Worm (Caenorhabditis elegans) whole organism, mixed stage, embryonic: ENCODE data around the gene T03E6.9.

Source experiments
- ceh-39 ChIP-seq: fragments of 150-350 bp; optimal IDR thresholded peaks from 2 replicates; lab custom pipeline; 2014; ENCODE audit warnings: missing biosample characterization, missing genetic modification characterization
- elt-3 ChIP-seq: fragments of 150-350 bp; optimal IDR thresholded peaks from 2 replicates; lab custom pipeline; 2014; ENCODE audit warnings: missing biosample characterization, missing genetic modification characterization
- ham-2 ChIP-seq: fragments of 200-800 bp; sonication (Bioruptor generic); optimal IDR thresholded peaks from 2 replicates; lab custom pipeline; 2018; ENCODE audit warnings: mild to moderate bottlenecking, missing genetic modification characterization, missing compliant biosample characterization
- lin-13 ChIP-seq: fragments of 150-350 bp; optimal IDR thresholded peaks from 2 replicates; lab custom pipeline; 2014; ENCODE audit warnings: missing biosample characterization, missing genetic modification characterization
- lsy-2 ChIP-seq: fragments of 150-350 bp; optimal IDR thresholded peaks from 2 replicates; lab custom pipeline; 2014; ENCODE audit warnings: missing biosample characterization, missing genetic modification characterization
- mep-1 ChIP-seq: fragments of 150-350 bp; optimal IDR thresholded peaks from 2 replicates; lab custom pipeline; 2017; ENCODE audit warnings: missing biosample characterization, missing genetic modification reagents, missing genetic modification characterization, inconsistent platforms
- nhr-12 ChIP-seq: fragments of 150-350 bp; optimal IDR thresholded peaks from 2 replicates; lab custom pipeline; 2014; ENCODE audit warnings: missing biosample characterization, missing genetic modification characterization
- nhr-237 ChIP-seq: fragments of 150-350 bp; optimal IDR thresholded peaks from 2 replicates; lab custom pipeline; 2014; ENCODE audit warnings: missing biosample characterization, missing genetic modification characterization
- nhr-28 ChIP-seq: fragments of 150-350 bp; optimal IDR thresholded peaks from 2 replicates; lab custom pipeline; 2014; ENCODE audit warnings: missing biosample characterization, missing genetic modification characterization
- nhr-76 ChIP-seq: sonication (generic microtip); optimal IDR thresholded peaks from 2 replicates; lab custom pipeline; 2017; ENCODE audit warnings: missing biosample characterization, missing genetic modification characterization
- snpc-4 ChIP-seq: fragments of 150-350 bp; optimal IDR thresholded peaks from 2 replicates; lab custom pipeline; 2014; ENCODE audit warnings: missing biosample characterization, missing genetic modification characterization
- unc-39 ChIP-seq: fragments of 150-350 bp; optimal IDR thresholded peaks from 2 replicates; lab custom pipeline; 2014; ENCODE audit warnings: missing biosample characterization, missing genetic modification characterization
- ztf-11 ChIP-seq: fragments of 150-350 bp; optimal IDR thresholded peaks from 2 replicates; lab custom pipeline; 2014; ENCODE audit warnings: missing biosample characterization, missing genetic modification characterization

DNA sequence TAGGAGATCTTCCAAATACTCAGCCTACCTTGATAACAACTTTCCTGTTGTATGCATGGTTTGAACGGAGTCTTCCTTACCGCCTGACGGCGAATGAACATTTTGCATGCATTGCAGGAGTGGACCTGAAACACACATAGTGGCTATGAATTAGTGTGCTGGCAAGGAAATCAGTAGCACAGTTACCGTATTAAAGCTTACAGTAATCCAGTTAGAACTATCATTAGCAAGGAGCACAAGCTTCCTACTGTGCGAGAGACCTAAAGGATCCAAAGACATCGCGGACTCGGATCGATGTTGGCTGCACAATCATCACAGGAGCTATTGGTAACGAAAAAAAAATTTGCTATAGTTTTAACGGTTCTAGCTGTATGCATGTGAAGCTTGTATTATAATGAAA, 29.8 kb downstream of the T03E6.9 start, which contains the start of gene nhr-233:
- no peak for TF ChIP-seq nhr-28
- no peak for TF ChIP-seq nhr-237 (tag; lab: Kevin White, UChicago)
- no peak for TF ChIP-seq lin-13 (tag; lab: Kevin White, UChicago)
- TF ChIP-seq nhr-76 (tag; lab: Kevin White, UChicago) = no peak
- no peak for TF ChIP-seq unc-39
- no peak for TF ChIP-seq mep-1
- no peak for TF ChIP-seq ceh-39 (tag; lab: Kevin White, UChicago)
- no peak for TF ChIP-seq ham-2 (GFP tag; lab: Kevin White, UChicago)
- TF ChIP-seq lsy-2 (tag; lab: Kevin White, UChicago) = no peak
- no peak for TF ChIP-seq ztf-11 (tag; lab: Kevin White, UChicago)
- TF ChIP-seq elt-3 (tag; lab: Kevin White, UChicago) = no peak
- TF ChIP-seq snpc-4 = no peak
- TF ChIP-seq nhr-12 (tag; lab: Kevin White, UChicago) = no peak
